Fruit fly (Drosophila melanogaster) whole organism, embryonic: ENCODE data around the gene CG15629.

ENCODE experiments used
- Blimp-1 ChIP-seq: fragments of 200-800 bp; sonication (Bioruptor generic); optimal IDR thresholded peaks from 3 replicates; lab custom pipeline; 2018; ENCODE audit warnings: missing biosample characterization, missing genetic modification characterization, mild to moderate bottlenecking, moderate library complexity, missing genetic modification reagents
- CG10543 ChIP-seq: fragments of 200-800 bp; sonication (Bioruptor generic); optimal IDR thresholded peaks from 3 replicates; lab custom pipeline; 2017; ENCODE audit warnings: missing biosample characterization, mild to moderate bottlenecking, missing genetic modification characterization, moderate library complexity
- CG11085 ChIP-seq: fragments of 200-800 bp; sonication (Bioruptor generic); IDR thresholded peaks from 2 replicates; pipeline ENCODE4 v1.3.6; 2022; ENCODE audit warnings: missing biosample characterization, missing genetic modification characterization
- CG11696 ChIP-seq: fragments of 200-800 bp; sonication (Bioruptor generic); IDR thresholded peaks from 2 replicates; pipeline ENCODE4 v1.3.6; 2022; ENCODE audit warnings: missing biosample characterization, missing genetic modification characterization
- CG12391 ChIP-seq: fragments of 200-800 bp; sonication (Bioruptor generic); optimal IDR thresholded peaks from 3 replicates; lab custom pipeline; 2018; ENCODE audit warnings: missing biosample characterization, mild to moderate bottlenecking, missing genetic modification characterization, moderate library complexity
- CG12942 ChIP-seq: fragments of 200-800 bp; sonication (Bioruptor generic); optimal IDR thresholded peaks from 3 replicates; lab custom pipeline; 2016; ENCODE audit warnings: missing biosample characterization, missing genetic modification characterization
- CG14441 ChIP-seq: fragments of 200-800 bp; sonication (Bioruptor generic); IDR thresholded peaks from 2 replicates; pipeline ENCODE4 v1.3.6; 2022; ENCODE audit warnings: missing biosample characterization, missing genetic modification characterization
- CG14710 ChIP-seq: fragments of 200-800 bp; sonication (Bioruptor generic); optimal IDR thresholded peaks from 3 replicates; lab custom pipeline; 2019; ENCODE audit warnings: missing biosample characterization, mild to moderate bottlenecking, missing genetic modification characterization, moderate library complexity
- CG1529 ChIP-seq: fragments of 200-800 bp; sonication (Bioruptor generic); optimal IDR thresholded peaks from 3 replicates; lab custom pipeline; 2018; ENCODE audit warnings: missing biosample characterization, missing genetic modification characterization
- CG17328 ChIP-seq: fragments of 200-800 bp; sonication (Bioruptor generic); IDR thresholded peaks from 2 replicates; pipeline ENCODE4 v1.3.6; 2022; ENCODE audit warnings: missing biosample characterization, missing genetic modification characterization
- CG17612 ChIP-seq: fragments of 200-800 bp; sonication (Bioruptor generic); IDR thresholded peaks from 2 replicates; pipeline ENCODE4 v1.3.6; 2022; ENCODE audit warnings: missing biosample characterization, missing genetic modification characterization
- CG1832 ChIP-seq: fragments of 200-800 bp; sonication (Bioruptor generic); optimal IDR thresholded peaks from 2 replicates; lab custom pipeline; 2017; ENCODE audit warnings: missing biosample characterization, mild to moderate bottlenecking, missing genetic modification characterization, inconsistent platforms
- CG2129 ChIP-seq: fragments of 200-800 bp; sonication (Bioruptor generic); IDR thresholded peaks from 2 replicates; pipeline ENCODE4 v1.3.6; 2022; ENCODE audit warnings: missing biosample characterization, missing genetic modification characterization; ENCODE audit not compliant: partially characterized antibody
- CG2202 ChIP-seq: fragments of 200-800 bp; sonication (Bioruptor generic); optimal IDR thresholded peaks from 2 replicates; lab custom pipeline; 2018; ENCODE audit warnings: missing biosample characterization, mild to moderate bottlenecking, missing genetic modification characterization
- CG2875 ChIP-seq: fragments of 200-800 bp; sonication (Bioruptor generic); optimal IDR thresholded peaks from 2 replicates; lab custom pipeline; 2017; ENCODE audit warnings: missing biosample characterization, mild to moderate bottlenecking, missing genetic modification characterization, missing genetic modification reagents
- CG2889 ChIP-seq: fragments of 200-800 bp; sonication (Bioruptor generic); IDR thresholded peaks from 3 replicates; pipeline ENCODE4 v1.3.6; 2022; ENCODE audit warnings: missing biosample characterization, missing genetic modification characterization
- CG30431 ChIP-seq: fragments of 200-800 bp; sonication (Bioruptor generic); optimal IDR thresholded peaks from 2 replicates; lab custom pipeline; 2017; ENCODE audit warnings: missing biosample characterization, missing genetic modification characterization
- CG32772 ChIP-seq: fragments of 200-800 bp; sonication (Bioruptor generic); IDR thresholded peaks from 2 replicates; pipeline ENCODE4 v1.3.6; 2022; ENCODE audit warnings: missing biosample characterization, missing genetic modification characterization
- CG3407 ChIP-seq: fragments of 200-800 bp; sonication (Bioruptor generic); optimal IDR thresholded peaks from 2 replicates; lab custom pipeline; 2018; ENCODE audit warnings: missing biosample characterization, mild to moderate bottlenecking, missing genetic modification characterization
- CG4360 ChIP-seq: fragments of 200-800 bp; sonication (Bioruptor generic); IDR thresholded peaks from 2 replicates; pipeline ENCODE4 v1.3.6; 2022; ENCODE audit warnings: missing biosample characterization, missing genetic modification characterization
- CG4404 ChIP-seq: fragments of 200-800 bp; sonication (Bioruptor generic); IDR thresholded peaks from 2 replicates; pipeline ENCODE4 v1.3.6; 2022; ENCODE audit warnings: missing biosample characterization, missing genetic modification characterization
- CG4820 ChIP-seq: fragments of 200-800 bp; sonication (Bioruptor generic); optimal IDR thresholded peaks from 3 replicates; lab custom pipeline; 2016; ENCODE audit warnings: missing biosample characterization, missing genetic modification characterization
- CG4854 ChIP-seq: fragments of 200-800 bp; sonication (Bioruptor generic); optimal IDR thresholded peaks from 2 replicates; lab custom pipeline; 2016; ENCODE audit warnings: missing biosample characterization, missing genetic modification characterization, inconsistent platforms
- CG5180 ChIP-seq: fragments of 200-800 bp; sonication (Bioruptor generic); optimal IDR thresholded peaks from 3 replicates; lab custom pipeline; 2017; ENCODE audit warnings: missing biosample characterization, missing genetic modification characterization, mild to moderate bottlenecking, moderate library complexity, missing genetic modification reagents
- CG5245 ChIP-seq: fragments of 200-800 bp; sonication (Bioruptor generic); optimal IDR thresholded peaks from 3 replicates; lab custom pipeline; 2016; ENCODE audit warnings: missing biosample characterization, missing genetic modification characterization
- CG5953 ChIP-seq: fragments of 200-800 bp; sonication (Bioruptor generic); IDR thresholded peaks from 2 replicates; pipeline ENCODE4 v1.3.6; 2022; ENCODE audit warnings: missing biosample characterization, missing genetic modification characterization
- CG6683 ChIP-seq: fragments of 200-800 bp; sonication (Bioruptor generic); optimal IDR thresholded peaks from 2 replicates; lab custom pipeline; 2017; ENCODE audit warnings: missing biosample characterization, mild to moderate bottlenecking, missing genetic modification characterization, missing genetic modification reagents
- CG6765 ChIP-seq: fragments of 200-800 bp; sonication (Bioruptor generic); optimal IDR thresholded peaks from 3 replicates; lab custom pipeline; 2017; ENCODE audit warnings: missing biosample characterization, mild to moderate bottlenecking, missing genetic modification characterization
- Chrac-16 ChIP-seq: fragments of 200-800 bp; sonication (Bioruptor generic); optimal IDR thresholded peaks from 3 replicates; lab custom pipeline; 2016; ENCODE audit warnings: missing biosample characterization, missing genetic modification characterization
- CkIIα-i1 ChIP-seq: fragments of 200-800 bp; sonication (Bioruptor generic); IDR thresholded peaks from 2 replicates; pipeline ENCODE4 v1.3.6; 2022; ENCODE audit warnings: missing biosample characterization, missing genetic modification characterization
- CrebB ChIP-seq: fragments of 200-800 bp; sonication (Bioruptor generic); optimal IDR thresholded peaks from 3 replicates; lab custom pipeline; 2018; ENCODE audit warnings: missing biosample characterization, mild to moderate bottlenecking, missing genetic modification characterization
- Deaf1 ChIP-seq: fragments of 200-800 bp; optimal IDR thresholded peaks from 3 replicates; lab custom pipeline; 2019; ENCODE audit warnings: missing biosample characterization, mild to moderate bottlenecking, missing genetic modification characterization, moderate library complexity
- E2f2 ChIP-seq: fragments of 200-800 bp; sonication (Bioruptor generic); IDR thresholded peaks from 2 replicates; pipeline ENCODE4 v1.3.6; 2022; ENCODE audit warnings: missing biosample characterization, missing genetic modification characterization
- Hey ChIP-seq: fragments of 200-800 bp; sonication (Bioruptor generic); optimal IDR thresholded peaks from 3 replicates; lab custom pipeline; 2018; ENCODE audit warnings: missing biosample characterization, mild to moderate bottlenecking, missing genetic modification characterization
- Lhr ChIP-seq: fragments of 200-800 bp; sonication (Bioruptor generic); optimal IDR thresholded peaks from 3 replicates; lab custom pipeline; 2017; ENCODE audit warnings: mild to moderate bottlenecking, missing biosample characterization, missing genetic modification reagents, missing genetic modification characterization
- NfI ChIP-seq: fragments of 200-800 bp; sonication (Bioruptor generic); optimal IDR thresholded peaks from 3 replicates; lab custom pipeline; 2018; ENCODE audit warnings: missing biosample characterization, mild to moderate bottlenecking, missing genetic modification characterization, moderate library complexity
- Xrp1 ChIP-seq: fragments of 200-800 bp; sonication (Bioruptor generic); IDR thresholded peaks from 2 replicates; pipeline ENCODE4 v1.3.6; 2022; ENCODE audit warnings: missing biosample characterization, missing genetic modification characterization
- abd-A ChIP-seq: fragments of 200-800 bp; sonication (Bioruptor generic); optimal IDR thresholded peaks from 3 replicates; lab custom pipeline; 2019; ENCODE audit warnings: missing biosample characterization, mild to moderate bottlenecking, missing genetic modification characterization, moderate library complexity
- bigmax ChIP-seq: fragments of 200-800 bp; sonication (Bioruptor generic); optimal IDR thresholded peaks from 2 replicates; lab custom pipeline; 2018; ENCODE audit warnings: missing biosample characterization, mild to moderate bottlenecking, missing genetic modification characterization
- cg ChIP-seq: fragments of 200-800 bp; sonication (Bioruptor generic); optimal IDR thresholded peaks from 3 replicates; lab custom pipeline; 2019; ENCODE audit warnings: missing biosample characterization, mild to moderate bottlenecking, missing genetic modification characterization, moderate library complexity
- eve ChIP-seq, 2 experiments: fragments of >200 bp; optimal IDR thresholded peaks; 2 replicates each; lab custom pipeline; 2017; ENCODE audit warnings: missing biosample characterization in 2 of 2, missing genetic modification characterization in 2 of 2
- nerfin-2 ChIP-seq: fragments of 200-800 bp; sonication (Bioruptor generic); IDR thresholded peaks from 2 replicates; pipeline ENCODE4 v1.3.6; 2022; ENCODE audit warnings: missing biosample characterization, missing genetic modification characterization; ENCODE audit not compliant: partially characterized antibody
- peb ChIP-seq: fragments of 200-800 bp; sonication (Bioruptor generic); IDR thresholded peaks from 2 replicates; pipeline ENCODE4 v1.3.6; 2022; ENCODE audit warnings: missing biosample characterization, missing genetic modification characterization
- psq ChIP-seq: fragments of 200-800 bp; sonication (Bioruptor generic); optimal IDR thresholded peaks from 2 replicates; lab custom pipeline; 2017; ENCODE audit warnings: missing biosample characterization, missing genetic modification characterization
- so ChIP-seq: fragments of 200-800 bp; sonication (Bioruptor generic); IDR thresholded peaks from 3 replicates; pipeline ENCODE4 v1.3.6; 2022; ENCODE audit warnings: missing biosample characterization, missing genetic modification characterization
- tna ChIP-seq: fragments of 200-800 bp; sonication (Bioruptor generic); IDR thresholded peaks from 2 replicates; pipeline ENCODE4 v1.3.6; 2022; ENCODE audit warnings: missing biosample characterization, missing genetic modification characterization; ENCODE audit not compliant: partially characterized antibody
- trem ChIP-seq: fragments of 200-800 bp; optimal IDR thresholded peaks from 3 replicates; lab custom pipeline; 2019; ENCODE audit warnings: missing biosample characterization, mild to moderate bottlenecking, missing genetic modification characterization, moderate library complexity
- ttk ChIP-seq: fragments of 200-800 bp; sonication (Bioruptor generic); IDR thresholded peaks from 2 replicates; pipeline ENCODE4 v2.1.2; 2022; ENCODE audit warnings: missing biosample characterization, missing genetic modification characterization
- vvl ChIP-seq: fragments of 200-800 bp; sonication (Bioruptor generic); IDR thresholded peaks from 2 replicates; pipeline ENCODE4 v1.3.6; 2022; ENCODE audit warnings: missing biosample characterization, missing genetic modification characterization
- wor ChIP-seq: fragments of 200-800 bp; sonication (Bioruptor generic); IDR thresholded peaks from 2 replicates; pipeline ENCODE4 v1.3.6; 2022; ENCODE audit warnings: missing biosample characterization, missing genetic modification characterization

The CG15629 gene

dm6 chr2L:4793780-4794523 lies 18.9 kb upstream of the CG15629 start, which contains the start of gene fipi (continued):
- TF ChIP-seq CG5953 (GFP tag; lab: Robert Waterston, UW) (no peak), CG5180 (GFP tag; lab: Kevin White, UChicago) (peak; percentile 5), CG2889 (GFP tag; lab: Robert Waterston, UW) (no peak), CG12942 (no peak), CG11696 (GFP tag; lab: Robert Waterston, UW) (no peak), E2f2 (GFP tag; lab: Robert Waterston, UW) (peak; percentile 41; the same call in 1 of the 2 replicates), CG14710 (tag; lab: Kevin White, UChicago) (peak; percentile 41), CG1529 (GFP tag; lab: Kevin White, UChicago) (peak; percentile 16), CG10543 (no peak), peb (no peak), Deaf1 (peak; percentile 93), CG4404 (no peak), CG5245 (no peak), CG4360 (GFP tag; lab: Robert Waterston, UW) (no peak), CG2875 (peak; percentile 33), CkIIα-i1 (GFP tag; lab: Robert Waterston, UW) (no peak), CG2202 (peak; percentile 12), CG4820 (GFP tag; lab: Kevin White, UChicago) (no peak), CG6765 (GFP tag; lab: Kevin White, UChicago) (no peak), CG30431 (GFP tag; lab: Kevin White, UChicago) (no peak), CG2129 (GFP tag; lab: Robert Waterston, UW) (no peak), Xrp1 (GFP tag; lab: Robert Waterston, UW) (no peak), vvl (GFP tag; lab: Robert Waterston, UW) (0 out of 2 replicates have a peak, but pooled peaks have one; percentile 43), trem (tag; lab: Kevin White, UChicago) (peak; percentile 16), NfI (GFP tag; lab: Kevin White, UChicago) (no peak), Hey (tag; lab: Kevin White, UChicago) (no peak), cg (GFP tag; lab: Kevin White, UChicago) (no peak), CG17612 (GFP tag; lab: Robert Waterston, UW) (no peak), Blimp-1 (GFP tag; lab: Kevin White, UChicago) (peak; percentile 26), tna (no peak), psq (GFP tag; lab: Kevin White, UChicago) (no peak), CG4854 (GFP tag; lab: Kevin White, UChicago) (no peak), nerfin-2 (no peak), Lhr (GFP tag; lab: Kevin White, UChicago) (no peak), CG32772 (no peak), bigmax (GFP tag; lab: Kevin White, UChicago) (no peak), CrebB (no peak), Chrac-16 (GFP tag; lab: Kevin White, UChicago) (no peak), CG17328 (GFP tag; lab: Robert Waterston, UW) (peak; percentile 33; the same call in 1 of the 2 replicates), so (GFP tag; lab: Robert Waterston, UW) (no peak), wor (no peak), CG6683 (no peak), CG12391 (tag; lab: Kevin White, UChicago) (peak; percentile 29), abd-A (tag; lab: Kevin White, UChicago) (peak; percentile 10), CG3407 (GFP tag; lab: Kevin White, UChicago) (peak; percentile 17), eve (GFP tag; optimal IDR thresholded peaks at IDR 0.05; lab: Kevin White, UChicago) (peak in 1 of 2 experiments; percentile 82), CG11085 (GFP tag; lab: Robert Waterston, UW) (no peak), ttk (GFP tag; lab: Robert Waterston, UW) (no peak), CG1832 (GFP tag; lab: Kevin White, UChicago) (no peak), CG14441 (GFP tag; lab: Robert Waterston, UW) (no peak)
